Worm (Caenorhabditis elegans): ENCODE data around the gene F11A5.9.

- TF ChIP-seq pha-4 (tag; optimal IDR thresholded peaks at IDR 0.05) (no peak), nhr-43 (tag; optimal IDR thresholded peaks at IDR 0.05; ENCODE audit: poor library complexity, severe bottlenecking) (no peak), R02D3.7 (tag; optimal IDR thresholded peaks at IDR 0.05) (no peak), ZK546.5 (tag; optimal IDR thresholded peaks at IDR 0.05) (no peak), aly-2 (tag; optimal IDR thresholded peaks at IDR 0.05) (no peak), nhr-11 (tag; optimal IDR thresholded peaks at IDR 0.05) (no peak), mml-1 (tag; optimal IDR thresholded peaks at IDR 0.05) (no peak), ceh-82 (tag; optimal IDR thresholded peaks at IDR 0.05) (no peak)
These were observed 32.6 kb upstream of the F11A5.9 start, which contains the start of gene srz-13 for ce11 chrV:16182110-16182509.
